Worm (Caenorhabditis elegans): Measurements from ENCODE around the gene nep-20.

ce11 chrII:3367100-3367499 lies 28.3 kb downstream of the nep-20 start, which contains the start of gene Y49F6C.6:
- TF ChIP-seq him-1 (tag; optimal IDR thresholded peaks at IDR 0.05) (no peak), W03F9.2 (tag; optimal IDR thresholded peaks at IDR 0.05) (no peak), dao-5 (tag; optimal IDR thresholded peaks at IDR 0.05) (no peak)
